Fruit fly (Drosophila melanogaster): ENCODE measurements around the gene BigH1.

- no peak for TF ChIP-seq insv (optimal IDR thresholded peaks at IDR 0.05)
- no peak for TF ChIP-seq ttk (optimal IDR thresholded peaks at IDR 0.05)
- TF ChIP-seq h (optimal IDR thresholded peaks at IDR 0.05): no peak
- no peak for TF ChIP-seq Myc (optimal IDR thresholded peaks at IDR 0.05)
These were observed 26.8 kb downstream of the BigH1 start for dm6 chr3R:14690065-14690464.

Measured in Kc167 (cell line).